Worm (Caenorhabditis elegans): ENCODE measurements around the gene atg-16.1.
A peak's percentile ranks its signal among the peaks of the same experiment; 100 is the strongest.

Gene atg-16.1

DNA sequence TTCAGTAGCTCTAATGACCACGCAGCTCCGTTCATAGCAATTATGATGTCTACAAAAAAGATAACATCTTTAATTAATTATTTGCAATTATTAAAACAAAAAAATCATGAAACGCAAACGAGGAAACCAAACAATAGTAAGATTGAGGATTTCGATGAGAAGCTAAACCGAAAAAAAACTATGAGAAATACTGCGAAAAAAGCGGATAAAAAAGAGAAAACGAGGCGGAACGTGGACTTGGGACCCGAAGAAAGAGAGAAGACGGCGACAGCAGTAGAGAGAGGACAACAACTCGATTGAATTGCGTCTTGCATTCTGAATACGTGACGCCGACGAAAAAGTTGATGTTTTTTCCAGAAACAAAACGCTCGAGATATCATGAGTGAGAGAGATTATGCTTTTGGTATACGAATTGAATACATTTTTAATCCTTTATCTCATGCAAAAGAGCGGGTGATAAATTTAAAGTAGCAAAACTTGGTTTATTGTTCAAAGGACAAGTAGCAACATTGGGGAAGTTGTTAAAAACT, 26.6 kb upstream of the atg-16.1 start, which contains the start of gene ncr-1:
Gene ncr-1, minus strand, starts transcription at position 51 of the 530 bp plus-strand sequence.
- TF ChIP-seq ztf-7 (tag; optimal IDR thresholded peaks at IDR 0.05) (no peak), daf-19 (GFP tag; conservative IDR thresholded peaks at IDR 0.05) (no peak), lsy-2 (tag; optimal IDR thresholded peaks at IDR 0.05) (peak in 1 of 2 experiments; percentile 15), fkh-10 (GFP tag; optimal IDR thresholded peaks at IDR 0.05) (peak; percentile 52), aha-1 (tag) (peak; percentile 98), ctbp-1 (GFP tag; IDR thresholded peaks at IDR 0.05) (no peak), rbr-2 (tag; optimal IDR thresholded peaks at IDR 0.05) (peak; percentile 12), hif-1 (tag; optimal IDR thresholded peaks at IDR 0.05) (peak in 1 of 2 experiments; percentile 13)

DNA sequence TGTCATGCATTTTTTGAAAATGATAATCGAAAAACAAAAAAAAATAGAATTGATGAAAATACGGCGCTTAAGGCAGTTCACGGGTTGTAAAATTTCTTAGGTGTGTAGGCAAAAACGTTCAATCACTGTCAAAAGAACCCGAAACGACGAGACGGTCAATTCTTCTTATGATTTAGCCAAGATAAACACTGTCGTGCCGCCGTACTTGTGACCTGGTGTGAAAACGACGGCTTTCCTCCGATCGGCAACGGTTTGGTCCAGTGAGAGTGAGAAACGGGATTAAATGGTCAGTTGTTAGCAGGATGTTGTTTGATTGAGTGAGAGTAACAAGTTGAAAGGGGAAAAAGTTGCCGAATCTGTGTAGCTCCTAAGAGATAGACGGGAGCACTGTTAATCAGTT, 21.8 kb upstream of the atg-16.1 start:
- peak; percentile 7 for TF ChIP-seq nhr-28 (tag; optimal IDR thresholded peaks at IDR 0.05)
- TF ChIP-seq nhr-10 (tag; optimal IDR thresholded peaks at IDR 0.05): no peak
- TF ChIP-seq hlh-30 (tag; optimal IDR thresholded peaks at IDR 0.05; ENCODE audit: insufficient read depth): peak; percentile 62
- TF ChIP-seq F37D6.2 (tag; optimal IDR thresholded peaks at IDR 0.05): no peak
- no peak for TF ChIP-seq lin-1 (GFP tag; IDR thresholded peaks at IDR 0.05)
- no peak for TF ChIP-seq ceh-32 (tag; optimal IDR thresholded peaks at IDR 0.05; ENCODE audit: poor library complexity)
- no peak for TF ChIP-seq nhr-11 (tag; optimal IDR thresholded peaks at IDR 0.05)
- TF ChIP-seq T20F7.1 (GFP tag; optimal IDR thresholded peaks at IDR 0.05): no peak
- TF ChIP-seq aha-1 (tag): peak; percentile 15

DNA sequence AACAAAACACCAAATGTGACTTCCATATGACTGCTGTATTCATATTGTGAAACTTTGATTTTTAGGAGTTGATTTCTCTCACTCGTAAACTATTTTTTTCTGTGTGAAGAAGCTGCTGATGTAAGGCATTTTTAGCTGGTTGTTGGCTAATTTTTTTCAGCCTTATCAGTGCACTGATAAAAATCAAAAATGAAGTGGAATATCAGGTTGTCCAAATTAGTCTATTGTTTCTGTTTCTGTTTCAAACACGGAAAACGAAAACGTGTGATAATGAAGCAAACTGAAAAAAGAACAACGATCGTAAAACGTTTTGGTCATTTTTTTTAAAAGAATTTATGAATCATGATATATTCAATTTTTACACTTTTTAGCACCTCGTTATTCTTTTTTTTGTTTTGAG, 18.5 kb upstream of the atg-16.1 start:
- peak; percentile 70 for TF ChIP-seq nhr-28 (tag; optimal IDR thresholded peaks at IDR 0.05)
- TF ChIP-seq dmd-6 (GFP tag; IDR thresholded peaks at IDR 0.05): peak; percentile 36
- peak; percentile 9 for TF ChIP-seq nhr-77 (tag; optimal IDR thresholded peaks at IDR 0.05)
- peak; percentile 55 for TF ChIP-seq dve-1 (tag; optimal IDR thresholded peaks at IDR 0.05; ENCODE audit: insufficient read depth)
- TF ChIP-seq hlh-11 (tag; optimal IDR thresholded peaks at IDR 0.05): peak; percentile 62
- no peak for TF ChIP-seq ztf-11 (tag; optimal IDR thresholded peaks at IDR 0.05)
- no peak for TF ChIP-seq daf-16 (GFP tag; optimal IDR thresholded peaks at IDR 0.05)
- peak; percentile 65 for TF ChIP-seq daf-16 (tag; optimal IDR thresholded peaks at IDR 0.05)
- TF ChIP-seq pqm-1 (tag; optimal IDR thresholded peaks at IDR 0.05): peak; percentile 90
- no peak for TF ChIP-seq hmg-1.1 (GFP tag; IDR thresholded peaks at IDR 0.05)
- no peak for TF ChIP-seq fos-1 (tag; optimal IDR thresholded peaks at IDR 0.05)
- no peak for TF ChIP-seq pha-4 (GFP tag; IDR thresholded peaks at IDR 0.05)
- TF ChIP-seq pha-4 (tag; optimal IDR thresholded peaks at IDR 0.05): no peak

DNA sequence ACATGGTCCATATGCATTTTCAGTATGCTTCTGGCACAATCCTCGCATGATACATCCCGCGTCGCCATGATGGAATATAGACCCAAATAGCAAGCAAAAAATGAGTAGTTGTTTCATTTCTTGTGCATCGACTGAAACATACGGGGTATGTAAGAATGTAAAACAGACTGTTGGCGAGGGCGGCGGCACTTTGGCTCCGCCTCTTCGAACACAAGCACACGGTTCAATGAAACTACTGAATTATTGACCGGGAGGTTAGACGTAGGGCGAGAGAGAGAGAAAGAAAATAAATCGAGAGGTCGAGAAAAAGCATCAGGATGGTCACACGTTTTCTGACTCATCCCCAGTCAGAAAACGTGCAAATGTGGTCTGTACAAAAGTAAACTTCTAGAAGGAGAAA, 17.7 kb upstream of the atg-16.1 start:
- TF ChIP-seq ctbp-1 (GFP tag; IDR thresholded peaks at IDR 0.05) (no peak), ceh-28 (tag; optimal IDR thresholded peaks at IDR 0.05) (no peak), nhr-48 (tag; optimal IDR thresholded peaks at IDR 0.05) (no peak), nhr-102 (tag; optimal IDR thresholded peaks at IDR 0.05) (no peak), nhr-11 (tag; optimal IDR thresholded peaks at IDR 0.05) (no peak), tag-97 (GFP tag; IDR thresholded peaks at IDR 0.05) (no peak), lir-3 (tag; optimal IDR thresholded peaks at IDR 0.05) (no peak), lsy-2 (tag; optimal IDR thresholded peaks at IDR 0.05) (no peak), hif-1 (tag; optimal IDR thresholded peaks at IDR 0.05) (no peak), duxl-1 (tag; optimal IDR thresholded peaks at IDR 0.05; ENCODE audit: poor library complexity) (no peak), pha-4 (GFP tag; IDR thresholded peaks at IDR 0.05) (no peak), pha-4 (tag; optimal IDR thresholded peaks at IDR 0.05) (no peak), hlh-11 (tag; optimal IDR thresholded peaks at IDR 0.05) (peak; percentile 44), ceh-62 (tag; optimal IDR thresholded peaks at IDR 0.05) (no peak), ama-1 (optimal IDR thresholded peaks at IDR 0.05) (no peak), zfp-2 (tag; optimal IDR thresholded peaks at IDR 0.05) (no peak), Y5F2A.4 (GFP tag; optimal IDR thresholded peaks at IDR 0.05) (no peak), hlh-30 (tag; optimal IDR thresholded peaks at IDR 0.05; ENCODE audit: insufficient read depth) (peak; percentile 46), dmd-9 (GFP tag; IDR thresholded peaks at IDR 0.05) (no peak), nhr-28 (tag; optimal IDR thresholded peaks at IDR 0.05) (peak; percentile 15), aly-2 (tag; optimal IDR thresholded peaks at IDR 0.05) (no peak), gei-8 (GFP tag; optimal IDR thresholded peaks at IDR 0.05) (no peak), ztf-11 (tag; optimal IDR thresholded peaks at IDR 0.05) (no peak), unc-39 (tag; optimal IDR thresholded peaks at IDR 0.05) (no peak), lim-7 (GFP tag; IDR thresholded peaks at IDR 0.05) (no peak), ceh-32 (tag; optimal IDR thresholded peaks at IDR 0.05; ENCODE audit: poor library complexity) (no peak), R02D3.7 (tag; optimal IDR thresholded peaks at IDR 0.05) (no peak), cey-2 (tag; optimal IDR thresholded peaks at IDR 0.05; ENCODE audit: borderline replicate concordance, insufficient read depth) (no peak), fos-1 (tag; optimal IDR thresholded peaks at IDR 0.05) (no peak)
